Worm (Caenorhabditis elegans) whole organism, L4 larva: Measurements from ENCODE around the gene C09E8.6.

ENCODE experiments used
- Y5F2A.4 ChIP-seq: fragments of 200-800 bp; sonication (Bioruptor generic); optimal IDR thresholded peaks from 2 replicates; lab custom pipeline; 2018; ENCODE audit warnings: mild to moderate bottlenecking, missing genetic modification characterization, missing compliant biosample characterization
- Y75B8A.6 ChIP-seq: fragments of 200-800 bp; sonication (Bioruptor generic); IDR thresholded peaks from 2 replicates; pipeline ENCODE4 v1.3.6; 2022; ENCODE audit warnings: missing genetic modification reagents, missing genetic modification characterization, missing compliant biosample characterization
- ZK337.2 ChIP-seq: fragments of 200-800 bp; sonication (Bioruptor generic); IDR thresholded peaks from 2 replicates; pipeline ENCODE4 v1.3.6; 2022; ENCODE audit warnings: missing genetic modification reagents, missing genetic modification characterization, missing compliant biosample characterization
- nhr-102 ChIP-seq: sonication (generic microtip); optimal IDR thresholded peaks from 2 replicates; lab custom pipeline; 2016; ENCODE audit warnings: mild to moderate bottlenecking, missing genetic modification characterization, moderate library complexity, missing compliant biosample characterization
- nhr-77 ChIP-seq: fragments of 150-350 bp; optimal IDR thresholded peaks from 2 replicates; lab custom pipeline; 2014; ENCODE audit warnings: missing biosample characterization, missing genetic modification characterization

DNA sequence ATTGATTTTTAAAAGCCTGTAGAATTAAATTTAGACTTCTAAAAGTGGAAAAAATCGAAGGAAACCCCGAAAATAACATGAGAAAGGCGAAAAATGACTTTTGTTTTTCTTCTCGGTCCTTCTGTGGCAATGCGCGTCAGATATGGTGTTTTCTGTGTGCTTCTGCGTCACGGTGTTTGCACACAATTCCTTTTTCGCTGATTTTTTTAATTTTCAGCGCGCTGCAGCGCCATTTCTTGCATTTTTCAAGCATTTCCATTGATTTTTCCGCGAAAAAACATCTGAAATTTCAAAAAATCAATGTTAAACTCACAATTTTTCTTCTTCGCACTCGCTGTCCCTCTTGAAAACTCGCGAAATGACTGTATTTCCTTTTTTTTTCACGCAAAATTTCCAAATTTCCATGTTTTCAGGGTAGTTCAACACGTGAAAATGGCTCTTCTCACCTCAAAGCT is 23.9 kb downstream of the C09E8.6 start, which contains the start of the genes cdc-37 and W08F4.3:
- no peak for TF ChIP-seq nhr-77
- no peak for TF ChIP-seq Y75B8A.6
- no peak for TF ChIP-seq nhr-102 (tag; lab: Kevin White, UChicago)
- no peak for TF ChIP-seq Y5F2A.4 (GFP tag; lab: Kevin White, UChicago)
- TF ChIP-seq ZK337.2 (GFP tag; lab: Robert Waterston, UW), result no peak
